Worm (Caenorhabditis elegans) whole organism, young adult: Measurements from ENCODE around the gene vha-2.
A peak's percentile ranks its signal among the peaks of the same experiment; 100 is the strongest.

Experiments
- B0019.2 ChIP-seq: fragments of 200-800 bp; sonication (Bioruptor generic); conservative IDR thresholded peaks from 2 replicates; pipeline ENCODE4 v1.3.6; 2022; ENCODE audit warnings: missing genetic modification reagents, missing genetic modification characterization, missing compliant biosample characterization
- B0336.3 ChIP-seq: fragments of 200-800 bp; sonication (Bioruptor generic); IDR thresholded peaks from 2 replicates; pipeline ENCODE4 v1.3.6; 2022; ENCODE audit warnings: missing genetic modification characterization, missing compliant biosample characterization
- D2030.7 ChIP-seq: fragments of 200-800 bp; sonication (Bioruptor generic); IDR thresholded peaks from 2 replicates; pipeline ENCODE4 v1.3.6; 2022; ENCODE audit warnings: missing genetic modification reagents, missing genetic modification characterization, missing compliant biosample characterization
- F23B12.7 ChIP-seq: sonication (generic microtip); optimal IDR thresholded peaks from 2 replicates; lab custom pipeline; 2017; ENCODE audit warnings: missing genetic modification characterization, mild to moderate bottlenecking, missing compliant biosample characterization, antibody characterized with exemption, moderate library complexity; ENCODE audit not compliant: insufficient read depth
- F33H1.4 ChIP-seq: fragments of 200-800 bp; sonication (Bioruptor generic); IDR thresholded peaks from 2 replicates; pipeline ENCODE4 v1.3.6; 2022; ENCODE audit warnings: missing genetic modification reagents, missing genetic modification characterization, missing compliant biosample characterization
- F52B5.7 ChIP-seq: sonication (generic microtip); optimal IDR thresholded peaks from 2 replicates; lab custom pipeline; 2016; ENCODE audit warnings: mild to moderate bottlenecking, missing genetic modification characterization, missing compliant biosample characterization
- F55B11.4 ChIP-seq: sonication (generic microtip); optimal IDR thresholded peaks from 2 replicates; lab custom pipeline; 2016; ENCODE audit warnings: missing compliant biosample characterization, missing genetic modification characterization, borderline replicate concordance; ENCODE audit not compliant: insufficient read depth
- K12H6.12 ChIP-seq: fragments of 200-800 bp; sonication (Bioruptor generic); optimal IDR thresholded peaks from 2 replicates; lab custom pipeline; 2018; ENCODE audit warnings: mild to moderate bottlenecking, missing genetic modification characterization, missing compliant biosample characterization
- T26A5.8 ChIP-seq: sonication (generic microtip); optimal IDR thresholded peaks from 2 replicates; lab custom pipeline; 2016; ENCODE audit warnings: missing genetic modification characterization, missing compliant biosample characterization
- Y53F4B.3 ChIP-seq: fragments of 200-800 bp; sonication (Bioruptor generic); IDR thresholded peaks from 2 replicates; pipeline ENCODE4 v1.3.6; 2022; ENCODE audit warnings: missing genetic modification reagents, missing genetic modification characterization, missing compliant biosample characterization
- Y67H2A.10 ChIP-seq: fragments of 200-800 bp; sonication (Bioruptor generic); conservative IDR thresholded peaks from 2 replicates; pipeline ENCODE4 v1.3.6; 2022; ENCODE audit warnings: missing genetic modification reagents, missing genetic modification characterization, missing compliant biosample characterization
- Y79H2A.3 ChIP-seq: fragments of 200-800 bp; sonication (Bioruptor generic); conservative IDR thresholded peaks from 2 replicates; pipeline ENCODE4 v1.3.6; 2022; ENCODE audit warnings: missing genetic modification reagents, missing genetic modification characterization, missing compliant biosample characterization
- ZK185.1 ChIP-seq: sonication (generic microtip); optimal IDR thresholded peaks from 2 replicates; lab custom pipeline; 2016; ENCODE audit warnings: mild to moderate bottlenecking, missing genetic modification characterization, missing compliant biosample characterization; ENCODE audit not compliant: poor library complexity, severe bottlenecking
- ama-1 ChIP-seq, 3 experiments: fragments of 150-350 bp in 1 of 3; sonication (generic microtip) in 2 of 3; optimal IDR thresholded peaks; 2 replicates each; lab custom pipeline; 2014 to 2018; ENCODE audit warnings: missing biosample characterization in 2 of 3, missing genetic modification characterization in 2 of 3, missing genetic modification reagents in 2 of 3
- bed-2 ChIP-seq: fragments of 200-800 bp; sonication (Bioruptor generic); IDR thresholded peaks from 2 replicates; pipeline ENCODE4 v1.3.6; 2022; ENCODE audit warnings: missing genetic modification reagents, missing genetic modification characterization, missing compliant biosample characterization
- cebp-1 ChIP-seq, 2 experiments: fragments of 200-800 bp in 1 of 2; sonication (Bioruptor generic) in 1 of 2; sonication (generic microtip) in 1 of 2; IDR thresholded peaks in 1 of 2; optimal IDR thresholded peaks in 1 of 2; 2 replicates each; pipeline versions ENCODE4 v1.3.6 to Lab custom; 2017 to 2022; ENCODE audit warnings: missing compliant biosample characterization in 2 of 2, missing genetic modification characterization in 2 of 2, mild to moderate bottlenecking in 1 of 2, missing genetic modification reagents in 1 of 2, moderate library complexity in 1 of 2
- ceh-100 ChIP-seq: fragments of 200-800 bp; sonication (Bioruptor generic); IDR thresholded peaks from 2 replicates; pipeline ENCODE4 v1.3.6; 2022; ENCODE audit warnings: missing genetic modification reagents, missing genetic modification characterization, missing compliant biosample characterization
- ceh-27 ChIP-seq: fragments of 200-800 bp; sonication (Bioruptor generic); optimal IDR thresholded peaks from 2 replicates; lab custom pipeline; 2018; ENCODE audit warnings: mild to moderate bottlenecking, missing genetic modification characterization, moderate library complexity, missing compliant biosample characterization
- ceh-58 ChIP-seq: fragments of 200-800 bp; sonication (Bioruptor generic); IDR thresholded peaks from 2 replicates; pipeline ENCODE4 v1.3.6; 2022; ENCODE audit warnings: missing genetic modification characterization, missing compliant biosample characterization
- ceh-91 ChIP-seq: fragments of 200-800 bp; sonication (Bioruptor generic); IDR thresholded peaks from 2 replicates; pipeline ENCODE4 v1.3.6; 2022; ENCODE audit warnings: missing genetic modification reagents, missing genetic modification characterization, missing compliant biosample characterization
- chd-7 ChIP-seq: sonication (generic microtip); optimal IDR thresholded peaks from 2 replicates; lab custom pipeline; 2016; ENCODE audit warnings: mild to moderate bottlenecking, missing genetic modification characterization, moderate library complexity, missing compliant biosample characterization
- dox-1 ChIP-seq: fragments of 200-800 bp; sonication (Bioruptor generic); IDR thresholded peaks from 2 replicates; pipeline ENCODE4 v1.3.6; 2022; ENCODE audit warnings: missing genetic modification reagents, missing genetic modification characterization, missing compliant biosample characterization
- him-1 ChIP-seq: sonication (generic microtip); optimal IDR thresholded peaks from 2 replicates; lab custom pipeline; 2016; ENCODE audit warnings: missing genotype, missing genetic modification reagents, missing genetic modification characterization, missing compliant biosample characterization
- hmg-1.2 ChIP-seq: fragments of 200-800 bp; sonication (Bioruptor generic); IDR thresholded peaks from 2 replicates; pipeline ENCODE4 v1.3.6; 2022; ENCODE audit warnings: missing genetic modification reagents, missing genetic modification characterization, missing compliant biosample characterization
- hsf-1 ChIP-seq: fragments of 200-800 bp; sonication (Bioruptor generic); IDR thresholded peaks from 2 replicates; pipeline ENCODE4 v1.3.6; 2022; ENCODE audit warnings: missing genetic modification reagents, missing genetic modification characterization, missing compliant biosample characterization
- let-526 ChIP-seq: fragments of 200-800 bp; sonication (Bioruptor generic); IDR thresholded peaks from 2 replicates; pipeline ENCODE4 v1.3.6; 2022; ENCODE audit warnings: missing genetic modification reagents, missing genetic modification characterization, missing compliant biosample characterization
- let-607 ChIP-seq, 2 experiments: fragments of 200-800 bp in 1 of 2; sonication (Bioruptor generic) in 1 of 2; sonication (generic microtip) in 1 of 2; optimal IDR thresholded peaks; 2 replicates each; lab custom pipeline; 2016 to 2018; ENCODE audit warnings: mild to moderate bottlenecking in 2 of 2, missing compliant biosample characterization in 2 of 2, missing genetic modification characterization in 2 of 2, moderate library complexity in 2 of 2, missing genotype in 1 of 2
- lin-54 ChIP-seq: fragments of 200-800 bp; sonication (Bioruptor generic); optimal IDR thresholded peaks from 2 replicates; lab custom pipeline; 2018; ENCODE audit warnings: mild to moderate bottlenecking, missing genetic modification characterization, missing compliant biosample characterization
- mcd-1 ChIP-seq: fragments of 200-800 bp; sonication (Bioruptor generic); IDR thresholded peaks from 2 replicates; pipeline ENCODE4 v1.3.6; 2022; ENCODE audit warnings: missing genetic modification reagents, missing genetic modification characterization, missing compliant biosample characterization
- mel-28 ChIP-seq: sonication (generic microtip); optimal IDR thresholded peaks from 2 replicates; lab custom pipeline; 2016; ENCODE audit warnings: borderline replicate concordance, mild to moderate bottlenecking, missing genetic modification characterization, missing compliant biosample characterization
- nfyb-1 ChIP-seq: fragments of 200-800 bp; sonication (Bioruptor generic); IDR thresholded peaks from 2 replicates; pipeline ENCODE4 v1.3.6; 2022; ENCODE audit warnings: missing genetic modification reagents, missing genetic modification characterization, missing compliant biosample characterization
- nhr-80 ChIP-seq: sonication (generic microtip); optimal IDR thresholded peaks from 2 replicates; lab custom pipeline; 2016; ENCODE audit warnings: missing genetic modification characterization, missing compliant biosample characterization
- rcor-1 ChIP-seq: fragments of 200-800 bp; sonication (Bioruptor generic); IDR thresholded peaks from 2 replicates; pipeline ENCODE4 v1.3.6; 2022; ENCODE audit warnings: missing genetic modification reagents, missing genetic modification characterization, missing compliant biosample characterization
- rpc-1 ChIP-seq, 2 experiments: fragments of 150-350 bp in 1 of 2; sonication (generic microtip) in 1 of 2; optimal IDR thresholded peaks; 2 replicates each; lab custom pipeline; 2014 to 2018; ENCODE audit warnings: missing biosample characterization in 1 of 2, missing genetic modification characterization in 1 of 2, missing genetic modification reagents in 1 of 2, missing genotype in 1 of 2
- snpc-1.3 ChIP-seq: sonication (generic microtip); optimal IDR thresholded peaks from 2 replicates; lab custom pipeline; 2017; ENCODE audit warnings: missing genetic modification characterization, mild to moderate bottlenecking, missing compliant biosample characterization, antibody characterized with exemption, moderate library complexity, missing genotype, missing genetic modification reagents; ENCODE audit not compliant: insufficient read depth
- snpc-3.4 ChIP-seq: sonication (generic microtip); optimal IDR thresholded peaks from 2 replicates; lab custom pipeline; 2017; ENCODE audit warnings: missing genetic modification characterization, mild to moderate bottlenecking, missing compliant biosample characterization, antibody characterized with exemption, moderate library complexity, missing genotype, missing genetic modification reagents
- snpc-4 ChIP-seq, 5 experiments: fragments of 150-350 bp in 1 of 5; sonication (generic microtip) in 4 of 5; optimal IDR thresholded peaks; 2 replicates each; lab custom pipeline; 2014 to 2018; ENCODE audit warnings: missing genetic modification characterization in 5 of 5, missing biosample characterization in 3 of 5, antibody characterized with exemption in 2 of 5, mild to moderate bottlenecking in 2 of 5, missing compliant biosample characterization in 2 of 5, missing genotype in 2 of 5, moderate library complexity in 2 of 5, missing genetic modification reagents in 1 of 5
- somi-1 ChIP-seq: fragments of 200-800 bp; sonication (Bioruptor generic); optimal IDR thresholded peaks from 2 replicates; lab custom pipeline; 2018; ENCODE audit warnings: mild to moderate bottlenecking, missing genetic modification characterization, missing compliant biosample characterization
- unc-130 ChIP-seq: sonication (generic microtip); optimal IDR thresholded peaks from 2 replicates; lab custom pipeline; 2016; ENCODE audit warnings: missing genetic modification reagents, missing genetic modification characterization, missing compliant biosample characterization
- zfh-2 ChIP-seq: fragments of 200-800 bp; sonication (Bioruptor generic); conservative IDR thresholded peaks from 2 replicates; pipeline ENCODE4 v1.3.6; 2022; ENCODE audit warnings: missing genetic modification reagents, missing genetic modification characterization, missing compliant biosample characterization
- ztf-18 ChIP-seq: sonication (generic microtip); optimal IDR thresholded peaks from 2 replicates; lab custom pipeline; 2016; ENCODE audit warnings: missing genotype, mild to moderate bottlenecking, missing genetic modification characterization, missing compliant biosample characterization
- ztf-26 ChIP-seq: sonication (generic microtip); optimal IDR thresholded peaks from 2 replicates; lab custom pipeline; 2017; ENCODE audit warnings: missing genetic modification characterization, missing compliant biosample characterization
- ztf-6 ChIP-seq: fragments of 200-800 bp; sonication (Bioruptor generic); IDR thresholded peaks from 2 replicates; pipeline ENCODE4 v1.3.6; 2022; ENCODE audit warnings: missing genetic modification reagents, missing genetic modification characterization, missing compliant biosample characterization

Gene vha-2

ce11 chrIII:9817894-9818293, 35.9 kb downstream of the vha-2 start (continued):
- TF ChIP-seq mel-28 (tag; lab: Kevin White, UChicago) (no peak), snpc-1.3 (tag; lab: Kevin White, UChicago) (no peak), somi-1 (GFP tag; lab: Kevin White, UChicago) (no peak), bed-2 (GFP tag; lab: Robert Waterston, UW) (no peak), ceh-58 (GFP tag; lab: Robert Waterston, UW) (no peak), ZK185.1 (no peak), Y67H2A.10 (no peak), F33H1.4 (GFP tag; lab: Robert Waterston, UW) (peak; percentile 31), zfh-2 (GFP tag; lab: Robert Waterston, UW) (no peak), him-1 (no peak), unc-130 (GFP tag; lab: Kevin White, UChicago) (no peak)

ce11 chrIII:9818763-9819162, 36.8 kb downstream of the vha-2 start, which contains the start of gene panl-3:
Gene panl-3 (plus strand): TSS chrIII:9819056.
- TF ChIP-seq ztf-18 (tag; lab: Kevin White, UChicago) (peak; percentile 31), nhr-80 (tag; lab: Kevin White, UChicago) (peak; percentile 44), B0336.3 (no peak; the same call in 1 of the 2 replicates), zfh-2 (GFP tag; lab: Robert Waterston, UW) (peak; percentile 83), Y53F4B.3 (GFP tag; lab: Robert Waterston, UW) (no peak), hsf-1 (GFP tag; lab: Robert Waterston, UW) (peak; percentile 26; the same call in 1 of the 2 replicates), B0019.2 (GFP tag; lab: Robert Waterston, UW) (no peak), snpc-3.4 (no peak), let-607 (tag; optimal IDR thresholded peaks at IDR 0.05; lab: Kevin White, UChicago) (peak; percentile 39 to 46), rpc-1 (optimal IDR thresholded peaks at IDR 0.05; lab: Kevin White, UChicago) (no peak), rpc-1 (tag; optimal IDR thresholded peaks at IDR 0.05; lab: Kevin White, UChicago) (no peak), D2030.7 (GFP tag; lab: Robert Waterston, UW) (0 out of 2 replicates have a peak, but pooled peaks have one; percentile 19), K12H6.12 (tag; lab: Kevin White, UChicago) (peak; percentile 56), F23B12.7 (peak; percentile 41), ceh-27 (peak; percentile 49), mcd-1 (GFP tag; lab: Robert Waterston, UW) (peak; percentile 46; the same call in 1 of the 2 replicates), chd-7 (tag; lab: Kevin White, UChicago) (peak; percentile 52), ama-1 (optimal IDR thresholded peaks at IDR 0.05; lab: Kevin White, UChicago) (peak; percentile 22), ama-1 (GFP tag; optimal IDR thresholded peaks at IDR 0.05; lab: Kevin White, UChicago) (no peak), ztf-26 (peak; percentile 4), dox-1 (GFP tag; lab: Robert Waterston, UW) (0 out of 2 replicates have a peak, but pooled peaks have one; percentile 26), cebp-1 (GFP tag; IDR thresholded peaks at IDR 0.05; lab: Robert Waterston, UW) (peak; percentile 47; the same call in 1 of the 2 replicates), cebp-1 (tag; optimal IDR thresholded peaks at IDR 0.05; lab: Kevin White, UChicago) (peak; percentile 64), snpc-4 (GFP tag; optimal IDR thresholded peaks at IDR 0.05; lab: Kevin White, UChicago) (no peak), snpc-4 (tag; optimal IDR thresholded peaks at IDR 0.05; lab: Kevin White, UChicago) (peak in 2 of 4 experiments; percentile 31 to 38), nfyb-1 (0 out of 2 replicates have a peak, but pooled peaks have one; percentile 18), hmg-1.2 (GFP tag; lab: Robert Waterston, UW) (peak; percentile 46; the same call in 1 of the 2 replicates), ceh-100 (GFP tag; lab: Robert Waterston, UW) (no peak), ceh-91 (no peak), Y79H2A.3 (no peak), T26A5.8 (tag; lab: Kevin White, UChicago) (no peak), F52B5.7 (tag; lab: Kevin White, UChicago) (no peak), ztf-6 (GFP tag; lab: Robert Waterston, UW) (0 out of 2 replicates have a peak, but pooled peaks have one; percentile 66), him-1 (no peak), rcor-1 (GFP tag; lab: Robert Waterston, UW) (peak; percentile 43; the same call in 1 of the 2 replicates), lin-54 (GFP tag; lab: Kevin White, UChicago) (peak; percentile 36), let-526 (GFP tag; lab: Robert Waterston, UW) (no peak), F55B11.4 (tag; lab: Kevin White, UChicago) (no peak)
